Fruit fly (Drosophila melanogaster) whole organism, embryonic: Measurements from ENCODE around the gene CG11700.

Experiments
- ATbp ChIP-seq: fragments of 200-800 bp; sonication (Bioruptor generic); optimal IDR thresholded peaks from 2 replicates; lab custom pipeline; 2017; ENCODE audit warnings: missing biosample characterization, mild to moderate bottlenecking, missing genetic modification characterization, missing genetic modification reagents
- Aef1 ChIP-seq: fragments of 200-800 bp; sonication (Bioruptor generic); IDR thresholded peaks from 3 replicates; pipeline ENCODE4 v1.3.6; 2022; ENCODE audit warnings: missing biosample characterization, missing genetic modification characterization
- CG10565 ChIP-seq: fragments of 200-800 bp; sonication (Bioruptor generic); optimal IDR thresholded peaks from 3 replicates; lab custom pipeline; 2016; ENCODE audit warnings: missing biosample characterization, mild to moderate bottlenecking, missing genetic modification characterization
- CG11696 ChIP-seq: fragments of 200-800 bp; sonication (Bioruptor generic); IDR thresholded peaks from 2 replicates; pipeline ENCODE4 v1.3.6; 2022; ENCODE audit warnings: missing biosample characterization, missing genetic modification characterization
- CG12236 ChIP-seq: fragments of 200-800 bp; sonication (Bioruptor generic); optimal IDR thresholded peaks from 2 replicates; lab custom pipeline; 2016; ENCODE audit warnings: missing biosample characterization, missing genetic modification characterization
- CG12391 ChIP-seq: fragments of 200-800 bp; sonication (Bioruptor generic); optimal IDR thresholded peaks from 3 replicates; lab custom pipeline; 2018; ENCODE audit warnings: missing biosample characterization, mild to moderate bottlenecking, missing genetic modification characterization, moderate library complexity
- CG14860 ChIP-seq: fragments of 200-800 bp; sonication (Bioruptor generic); IDR thresholded peaks from 3 replicates; pipeline ENCODE4 v1.3.6; 2022; ENCODE audit warnings: missing biosample characterization, missing genetic modification characterization; ENCODE audit not compliant: partially characterized antibody
- CG17802 ChIP-seq: fragments of 200-800 bp; sonication (Bioruptor generic); optimal IDR thresholded peaks from 2 replicates; lab custom pipeline; 2018; ENCODE audit warnings: missing biosample characterization, mild to moderate bottlenecking, missing genetic modification characterization, moderate library complexity
- CG17912 ChIP-seq: fragments of 200-800 bp; sonication (Bioruptor generic); optimal IDR thresholded peaks from 2 replicates; lab custom pipeline; 2018; ENCODE audit warnings: missing biosample characterization, mild to moderate bottlenecking, missing genetic modification characterization
- CG1832 ChIP-seq: fragments of 200-800 bp; sonication (Bioruptor generic); optimal IDR thresholded peaks from 2 replicates; lab custom pipeline; 2017; ENCODE audit warnings: missing biosample characterization, mild to moderate bottlenecking, missing genetic modification characterization, inconsistent platforms
- CG3065 ChIP-seq: fragments of 200-800 bp; sonication (Bioruptor generic); optimal IDR thresholded peaks from 2 replicates; lab custom pipeline; 2016; ENCODE audit warnings: missing biosample characterization, missing genetic modification characterization
- CG32767 ChIP-seq: fragments of 200-800 bp; sonication (Bioruptor generic); IDR thresholded peaks from 2 replicates; pipeline ENCODE4 v1.3.6; 2022; ENCODE audit warnings: missing biosample characterization, missing genetic modification characterization
- CG33557 ChIP-seq: fragments of 200-800 bp; sonication (Bioruptor generic); optimal IDR thresholded peaks from 2 replicates; lab custom pipeline; 2019; ENCODE audit warnings: missing biosample characterization, mild to moderate bottlenecking, missing genetic modification characterization, moderate library complexity
- CG42726 ChIP-seq: fragments of 200-800 bp; sonication (Bioruptor generic); IDR thresholded peaks from 2 replicates; pipeline ENCODE4 v1.3.6; 2022; ENCODE audit warnings: missing biosample characterization, missing genetic modification characterization; ENCODE audit not compliant: partially characterized antibody
- CG4360 ChIP-seq: fragments of 200-800 bp; sonication (Bioruptor generic); IDR thresholded peaks from 2 replicates; pipeline ENCODE4 v1.3.6; 2022; ENCODE audit warnings: missing biosample characterization, missing genetic modification characterization
- CG43689 ChIP-seq: fragments of 200-800 bp; sonication (Bioruptor generic); IDR thresholded peaks from 2 replicates; pipeline ENCODE4 v1.3.6; 2022; ENCODE audit warnings: missing biosample characterization, missing genetic modification characterization
- CG6813 ChIP-seq: fragments of 200-800 bp; sonication (Bioruptor generic); optimal IDR thresholded peaks from 2 replicates; lab custom pipeline; 2017; ENCODE audit warnings: missing biosample characterization, missing genetic modification characterization, mild to moderate bottlenecking, moderate library complexity, missing genetic modification reagents
- CG7372 ChIP-seq: fragments of 200-800 bp; sonication (Bioruptor generic); IDR thresholded peaks from 2 replicates; pipeline ENCODE4 v1.3.6; 2022; ENCODE audit warnings: missing biosample characterization, missing genetic modification characterization
- CG7786 ChIP-seq: fragments of 200-800 bp; sonication (Bioruptor generic); optimal IDR thresholded peaks from 2 replicates; lab custom pipeline; 2016; ENCODE audit warnings: missing biosample characterization, missing genetic modification characterization
- CG8478 ChIP-seq: fragments of >200 bp; optimal IDR thresholded peaks from 2 replicates; lab custom pipeline; 2018
- CG9609 ChIP-seq: fragments of 200-800 bp; sonication (Bioruptor generic); optimal IDR thresholded peaks from 3 replicates; lab custom pipeline; 2016; ENCODE audit warnings: missing biosample characterization, missing genetic modification characterization
- CG9797 ChIP-seq: fragments of 200-800 bp; sonication (Bioruptor generic); optimal IDR thresholded peaks from 3 replicates; lab custom pipeline; 2018; ENCODE audit warnings: missing biosample characterization, mild to moderate bottlenecking, missing genetic modification characterization
- CG9817 ChIP-seq: fragments of 200-800 bp; sonication (Bioruptor generic); optimal IDR thresholded peaks from 2 replicates; lab custom pipeline; 2018; ENCODE audit warnings: missing biosample characterization, mild to moderate bottlenecking, missing genetic modification characterization, moderate library complexity
- CG9932 ChIP-seq: fragments of 200-800 bp; sonication (Bioruptor generic); IDR thresholded peaks from 2 replicates; pipeline ENCODE4 v1.3.6; 2022; ENCODE audit warnings: missing biosample characterization, missing genetic modification characterization
- Camta ChIP-seq: fragments of 200-800 bp; sonication (Bioruptor generic); optimal IDR thresholded peaks from 2 replicates; lab custom pipeline; 2016; ENCODE audit warnings: missing biosample characterization, missing genetic modification characterization
- CrebB ChIP-seq: fragments of 200-800 bp; sonication (Bioruptor generic); optimal IDR thresholded peaks from 3 replicates; lab custom pipeline; 2018; ENCODE audit warnings: missing biosample characterization, mild to moderate bottlenecking, missing genetic modification characterization
- Deaf1 ChIP-seq: fragments of 200-800 bp; optimal IDR thresholded peaks from 3 replicates; lab custom pipeline; 2019; ENCODE audit warnings: missing biosample characterization, mild to moderate bottlenecking, missing genetic modification characterization, moderate library complexity
- Dfd ChIP-seq, 2 experiments: fragments of >200 bp; optimal IDR thresholded peaks; 2 replicates each; lab custom pipeline; 2017; ENCODE audit warnings: missing biosample characterization in 2 of 2, missing genetic modification characterization in 2 of 2
- Doc2 ChIP-seq: fragments of 200-800 bp; sonication (Bioruptor generic); IDR thresholded peaks from 2 replicates; pipeline ENCODE4 v1.3.6; 2022; ENCODE audit warnings: missing biosample characterization, missing genetic modification characterization
- Dref ChIP-seq: fragments of 200-800 bp; sonication (Bioruptor generic); IDR thresholded peaks from 2 replicates; pipeline ENCODE4 v1.3.6; 2022; ENCODE audit warnings: missing biosample characterization, missing genetic modification characterization
- Elba2 ChIP-seq: fragments of 200-800 bp; sonication (Bioruptor generic); optimal IDR thresholded peaks from 3 replicates; lab custom pipeline; 2016; ENCODE audit warnings: missing biosample characterization, missing genetic modification characterization
- Hmx ChIP-seq: fragments of 200-800 bp; sonication (Bioruptor generic); optimal IDR thresholded peaks from 2 replicates; lab custom pipeline; 2016; ENCODE audit warnings: missing biosample characterization, missing genetic modification characterization
- Hr39 ChIP-seq: fragments of >200 bp; optimal IDR thresholded peaks from 2 replicates; lab custom pipeline; 2017
- MTF-1 ChIP-seq: fragments of 200-800 bp; sonication (Bioruptor generic); optimal IDR thresholded peaks from 2 replicates; lab custom pipeline; 2018; ENCODE audit warnings: missing biosample characterization, mild to moderate bottlenecking, missing genetic modification characterization, borderline replicate concordance
- NK7.1 ChIP-seq: fragments of 200-800 bp; sonication (Bioruptor generic); optimal IDR thresholded peaks from 3 replicates; lab custom pipeline; 2016; ENCODE audit warnings: missing biosample characterization, missing genetic modification characterization
- Side ChIP-seq: fragments of 200-800 bp; sonication (Bioruptor generic); optimal IDR thresholded peaks from 2 replicates; lab custom pipeline; 2016; ENCODE audit warnings: missing biosample characterization, missing genetic modification characterization
- Sry-β ChIP-seq: fragments of 200-800 bp; sonication (Bioruptor generic); optimal IDR thresholded peaks from 2 replicates; lab custom pipeline; 2018; ENCODE audit warnings: missing biosample characterization, mild to moderate bottlenecking, missing genetic modification characterization, moderate library complexity
- Xbp1 ChIP-seq: fragments of 200-800 bp; sonication (Bioruptor generic); optimal IDR thresholded peaks from 3 replicates; lab custom pipeline; 2016; ENCODE audit warnings: missing biosample characterization, mild to moderate bottlenecking, missing genetic modification characterization
- ash1 ChIP-seq: fragments of 200-800 bp; sonication (Bioruptor generic); optimal IDR thresholded peaks from 2 replicates; lab custom pipeline; 2018; ENCODE audit warnings: missing biosample characterization, mild to moderate bottlenecking, missing genetic modification characterization
- cad ChIP-seq: fragments of >200 bp; optimal IDR thresholded peaks from 2 replicates; lab custom pipeline; 2017; ENCODE audit warnings: missing biosample characterization, missing genetic modification characterization
- crp ChIP-seq, 2 experiments: fragments of 200-800 bp; sonication (Bioruptor generic); optimal IDR thresholded peaks; 2 replicates in 1 of 2; 3 replicates in 1 of 2; lab custom pipeline; 2017; ENCODE audit warnings: missing biosample characterization in 2 of 2, missing genetic modification characterization in 2 of 2, mild to moderate bottlenecking in 1 of 2, moderate library complexity in 1 of 2
- dan ChIP-seq: fragments of 200-800 bp; sonication (Bioruptor generic); IDR thresholded peaks from 2 replicates; pipeline ENCODE4 v1.3.6; 2022; ENCODE audit warnings: missing biosample characterization, missing genetic modification characterization
- esg ChIP-seq: fragments of 200-800 bp; sonication (Bioruptor generic); conservative IDR thresholded peaks from 2 replicates; pipeline ENCODE4 v1.3.6; 2022; ENCODE audit warnings: missing biosample characterization, missing genetic modification characterization
- gsb ChIP-seq: fragments of 200-800 bp; sonication (Bioruptor generic); IDR thresholded peaks from 2 replicates; pipeline ENCODE4 v1.3.6; 2022; ENCODE audit warnings: missing biosample characterization, missing genetic modification characterization
- h ChIP-seq: fragments of >200 bp; optimal IDR thresholded peaks from 2 replicates; lab custom pipeline; 2017
- hkb ChIP-seq, 2 experiments: fragments of 200-800 bp in 1 of 2; fragments of >200 bp in 1 of 2; sonication (Bioruptor generic) in 1 of 2; IDR thresholded peaks in 1 of 2; optimal IDR thresholded peaks in 1 of 2; 2 replicates each; pipeline versions ENCODE4 v1.3.6 to Lab custom; 2017 to 2022; ENCODE audit warnings: missing biosample characterization in 1 of 2, missing genetic modification characterization in 1 of 2
- klu ChIP-seq: fragments of 200-800 bp; sonication (Bioruptor generic); IDR thresholded peaks from 2 replicates; pipeline ENCODE4 v1.3.6; 2022; ENCODE audit warnings: missing biosample characterization, missing genetic modification characterization
- lov ChIP-seq, 2 experiments: fragments of 200-800 bp in 1 of 2; fragments of >200 bp in 1 of 2; sonication (Bioruptor generic) in 1 of 2; IDR thresholded peaks in 1 of 2; optimal IDR thresholded peaks in 1 of 2; 2 replicates in 1 of 2; 3 replicates in 1 of 2; pipeline versions ENCODE4 v1.3.6 to Lab custom; 2017 to 2022; ENCODE audit warnings: missing biosample characterization in 1 of 2, missing genetic modification characterization in 1 of 2
- onecut ChIP-seq: fragments of 200-800 bp; sonication (Bioruptor generic); IDR thresholded peaks from 2 replicates; pipeline ENCODE4 v1.3.6; 2022; ENCODE audit warnings: missing biosample characterization, missing genetic modification characterization
- ssp ChIP-seq: fragments of 200-800 bp; sonication (Bioruptor generic); IDR thresholded peaks from 2 replicates; pipeline ENCODE4 v1.3.6; 2022; ENCODE audit warnings: missing biosample characterization, missing genetic modification characterization
- tgo ChIP-seq: fragments of 200-800 bp; sonication (Bioruptor generic); IDR thresholded peaks from 3 replicates; pipeline ENCODE4 v1.3.6; 2022; ENCODE audit warnings: missing biosample characterization, missing genetic modification characterization

Gene CG11700

dm6 chrX:6263614-6264130 lies 19.7 kb downstream of the CG11700 start (continued):
- TF ChIP-seq Hmx (no peak), Sry-β (GFP tag; lab: Kevin White, UChicago) (no peak), lov (optimal IDR thresholded peaks at IDR 0.05; lab: Kevin White, UChicago) (no peak), lov (GFP tag; IDR thresholded peaks at IDR 0.05; lab: Robert Waterston, UW) (no peak), Doc2 (no peak), CG8478 (lab: Kevin White, UChicago) (no peak), CG17802 (tag; lab: Kevin White, UChicago) (no peak), ATbp (GFP tag; lab: Kevin White, UChicago) (peak; percentile 68), CG11696 (peak; percentile 86), Elba2 (GFP tag; lab: Kevin White, UChicago) (no peak), CG9932 (GFP tag; lab: Robert Waterston, UW) (peak; percentile 48; the same call in 1 of the 2 replicates), tgo (GFP tag; lab: Robert Waterston, UW) (peak; percentile 58; the same call in 2 of the 3 replicates), onecut (GFP tag; lab: Robert Waterston, UW) (peak; percentile 48), CG42726 (GFP tag; lab: Robert Waterston, UW) (no peak), CG17912 (GFP tag; lab: Kevin White, UChicago) (no peak), Dref (GFP tag; lab: Robert Waterston, UW) (no peak), CG6813 (peak; percentile 74), CG9817 (tag; lab: Kevin White, UChicago) (peak; percentile 66), CG12236 (GFP tag; lab: Kevin White, UChicago) (no peak), CG7786 (GFP tag; lab: Kevin White, UChicago) (peak; percentile 60), Camta (peak; percentile 44), Aef1 (GFP tag; lab: Robert Waterston, UW) (peak; percentile 50; the same call in 2 of the 3 replicates), CG9609 (GFP tag; lab: Kevin White, UChicago) (peak; percentile 49), Xbp1 (GFP tag; lab: Kevin White, UChicago) (peak; percentile 60), CG12391 (tag; lab: Kevin White, UChicago) (peak; percentile 71), ssp (GFP tag; lab: Robert Waterston, UW) (peak; percentile 37; the same call in 1 of the 2 replicates), CG3065 (no peak), Hr39 (no peak), MTF-1 (no peak), CG32767 (GFP tag; lab: Robert Waterston, UW) (peak; percentile 56), NK7.1 (GFP tag; lab: Kevin White, UChicago) (no peak), Side (peak; percentile 41), esg (GFP tag; lab: Robert Waterston, UW) (peak; percentile 71), CG33557 (GFP tag; lab: Kevin White, UChicago) (no peak), Deaf1 (tag; lab: Kevin White, UChicago) (peak; percentile 63), hkb (optimal IDR thresholded peaks at IDR 0.05; lab: Kevin White, UChicago) (no peak), hkb (GFP tag; IDR thresholded peaks at IDR 0.05; lab: Robert Waterston, UW) (peak; percentile 84), CG9797 (GFP tag; lab: Kevin White, UChicago) (no peak), crp (GFP tag; optimal IDR thresholded peaks at IDR 0.05; lab: Kevin White, UChicago) (no peak), Dfd (GFP tag; optimal IDR thresholded peaks at IDR 0.05; lab: Kevin White, UChicago) (no peak), CG43689 (GFP tag; lab: Robert Waterston, UW) (0 out of 2 replicates have a peak, but pooled peaks have one; percentile 20), cad (GFP tag; lab: Kevin White, UChicago) (no peak), CG7372 (peak; percentile 54; the same call in 1 of the 2 replicates), klu (GFP tag; lab: Robert Waterston, UW) (0 out of 2 replicates have a peak, but pooled peaks have one; percentile 49), CrebB (tag; lab: Kevin White, UChicago) (peak; percentile 61), CG14860 (GFP tag; lab: Robert Waterston, UW) (no peak), ash1 (GFP tag; lab: Kevin White, UChicago) (no peak), CG1832 (GFP tag; lab: Kevin White, UChicago) (no peak), CG4360 (GFP tag; lab: Robert Waterston, UW) (no peak), CG10565 (GFP tag; lab: Kevin White, UChicago) (peak; percentile 11), dan (no peak), h (lab: Kevin White, UChicago) (no peak), gsb (GFP tag; lab: Robert Waterston, UW) (peak; percentile 65)
